Fruit fly (Drosophila melanogaster) whole organism, pupa: ENCODE results near the gene ZIPIC.
A peak's percentile ranks its signal among the peaks of the same experiment; 100 is the strongest.

Experiments
- CG10348 ChIP-seq: fragments of 200-800 bp; sonication (Bioruptor generic); IDR thresholded peaks from 2 replicates; pipeline ENCODE4 v1.3.6; 2022; ENCODE audit warnings: missing biosample characterization, missing genetic modification characterization
- CG12605 ChIP-seq: fragments of 200-800 bp; sonication (Bioruptor generic); IDR thresholded peaks from 2 replicates; pipeline ENCODE4 v1.3.6; 2022; ENCODE audit warnings: missing biosample characterization, missing genetic modification characterization
- CG13204 ChIP-seq: fragments of 200-800 bp; sonication (Bioruptor generic); optimal IDR thresholded peaks from 2 replicates; lab custom pipeline; 2018; ENCODE audit warnings: missing biosample characterization, mild to moderate bottlenecking, missing genetic modification characterization, moderate library complexity
- CG14655 ChIP-seq: fragments of 200-800 bp; sonication (Bioruptor generic); optimal IDR thresholded peaks from 3 replicates; lab custom pipeline; 2017; ENCODE audit warnings: mild to moderate bottlenecking, missing biosample characterization, missing genetic modification reagents, missing genetic modification characterization
- CG32121 ChIP-seq: fragments of 200-800 bp; sonication (Bioruptor generic); IDR thresholded peaks from 2 replicates; pipeline ENCODE4 v1.3.6; 2022; ENCODE audit warnings: missing biosample characterization, missing genetic modification characterization
- CG34367 ChIP-seq: fragments of 200-800 bp; sonication (Bioruptor generic); optimal IDR thresholded peaks from 2 replicates; lab custom pipeline; 2018; ENCODE audit warnings: missing biosample characterization, mild to moderate bottlenecking, missing genetic modification characterization
- CG4496 ChIP-seq: fragments of 200-800 bp; sonication (Bioruptor generic); IDR thresholded peaks from 3 replicates; pipeline ENCODE4 v1.3.6; 2022; ENCODE audit warnings: missing biosample characterization, missing genetic modification characterization
- CG8159 ChIP-seq: fragments of 200-800 bp; sonication (Bioruptor generic); optimal IDR thresholded peaks from 3 replicates; lab custom pipeline; 2018; ENCODE audit warnings: missing biosample characterization, mild to moderate bottlenecking, missing genetic modification characterization, moderate library complexity
- CG8301 ChIP-seq: fragments of 200-800 bp; sonication (Bioruptor generic); optimal IDR thresholded peaks from 2 replicates; lab custom pipeline; 2018; ENCODE audit warnings: missing biosample characterization, mild to moderate bottlenecking, missing genetic modification characterization
- CG9948 ChIP-seq: fragments of 200-800 bp; sonication (Bioruptor generic); optimal IDR thresholded peaks from 2 replicates; lab custom pipeline; 2018; ENCODE audit warnings: missing biosample characterization, mild to moderate bottlenecking, missing genetic modification characterization, moderate library complexity
- D1 ChIP-seq: fragments of 200-800 bp; sonication (Bioruptor generic); optimal IDR thresholded peaks from 2 replicates; lab custom pipeline; 2018; ENCODE audit warnings: missing biosample characterization, mild to moderate bottlenecking, missing genetic modification characterization, moderate library complexity
- Pif1A ChIP-seq: fragments of 200-800 bp; sonication (Bioruptor generic); optimal IDR thresholded peaks from 3 replicates; lab custom pipeline; 2016; ENCODE audit warnings: missing biosample characterization, missing genetic modification characterization
- Pif1B ChIP-seq: fragments of 200-800 bp; sonication (Bioruptor generic); optimal IDR thresholded peaks from 3 replicates; lab custom pipeline; 2016; ENCODE audit warnings: missing biosample characterization, missing genetic modification characterization
- rn ChIP-seq: fragments of 200-800 bp; sonication (Bioruptor generic); IDR thresholded peaks from 2 replicates; pipeline ENCODE4 v1.3.6; 2022; ENCODE audit warnings: missing biosample characterization, missing genetic modification characterization

DNA sequence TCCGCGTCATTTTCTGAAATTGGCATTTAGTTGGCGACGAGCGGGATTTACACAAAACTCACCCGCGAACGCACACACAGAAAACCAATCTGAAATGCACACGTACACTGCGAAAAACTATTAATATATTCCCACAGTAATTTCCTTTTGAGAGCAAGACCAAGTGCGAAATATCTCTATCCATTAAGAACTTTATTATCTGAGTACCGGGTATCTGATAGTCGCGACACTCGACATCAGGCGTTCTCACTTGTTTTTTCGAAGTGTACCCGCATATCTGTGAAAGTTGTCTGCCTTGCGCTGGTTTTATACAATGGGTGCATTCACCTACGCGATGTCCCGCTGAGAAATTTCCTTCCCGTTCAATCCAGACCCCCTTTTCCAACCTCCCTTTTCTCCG is 39.4 kb upstream of the ZIPIC start:
- TF ChIP-seq CG8301 (peak; percentile 69), CG10348 (GFP tag; lab: Robert Waterston, UW) (no peak; the same call in 1 of the 2 replicates), CG4496 (GFP tag; lab: Robert Waterston, UW) (peak; percentile 63; the same call in 1 of the 3 replicates), CG34367 (tag; lab: Kevin White, UChicago) (peak; percentile 53), CG14655 (GFP tag; lab: Kevin White, UChicago) (peak; percentile 72), CG12605 (GFP tag; lab: Robert Waterston, UW) (no peak), CG13204 (GFP tag; lab: Kevin White, UChicago) (no peak), CG9948 (tag; lab: Kevin White, UChicago) (peak; percentile 56), rn (GFP tag; lab: Robert Waterston, UW) (no peak), D1 (tag; lab: Kevin White, UChicago) (no peak), CG32121 (GFP tag; lab: Robert Waterston, UW) (no peak), Pif1B (GFP tag; lab: Kevin White, UChicago) (no peak), CG8159 (tag; lab: Kevin White, UChicago) (peak; percentile 57), Pif1A (peak; percentile 17)
